Worm (Caenorhabditis elegans) whole organism, early embryonic: ENCODE results near the gene asp-9.

Source experiments
- B0310.2 ChIP-seq: sonication (generic microtip); optimal IDR thresholded peaks from 2 replicates; lab custom pipeline; 2016; ENCODE audit warnings: mild to moderate bottlenecking, missing genetic modification characterization, missing compliant biosample characterization
- F13C5.2 ChIP-seq: sonication (generic microtip); optimal IDR thresholded peaks from 2 replicates; lab custom pipeline; 2017; ENCODE audit warnings: mild to moderate bottlenecking, missing genetic modification characterization, inconsistent platforms, missing compliant biosample characterization
- aly-1 ChIP-seq: sonication (generic microtip); optimal IDR thresholded peaks from 2 replicates; lab custom pipeline; 2016; ENCODE audit warnings: missing genetic modification characterization, missing compliant biosample characterization
- ama-1 ChIP-seq: fragments of 150-350 bp; optimal IDR thresholded peaks from 2 replicates; lab custom pipeline; 2014
- ceh-13 ChIP-seq: fragments of 200-800 bp; sonication (Bioruptor generic); optimal IDR thresholded peaks from 2 replicates; lab custom pipeline; 2018; ENCODE audit warnings: mild to moderate bottlenecking, missing genetic modification characterization, missing compliant biosample characterization
- ceh-36 ChIP-seq: sonication (generic microtip); optimal IDR thresholded peaks from 2 replicates; lab custom pipeline; 2016; ENCODE audit warnings: missing genetic modification characterization, inconsistent platforms, missing compliant biosample characterization
- ets-7 ChIP-seq: sonication (generic microtip); optimal IDR thresholded peaks from 2 replicates; lab custom pipeline; 2016; ENCODE audit warnings: missing genotype, missing genetic modification characterization, missing compliant biosample characterization
- flt-1 ChIP-seq: fragments of 200-800 bp; sonication (Bioruptor generic); IDR thresholded peaks from 2 replicates; pipeline ENCODE4 v1.3.6; 2022; ENCODE audit warnings: missing genetic modification characterization, missing compliant biosample characterization
- hmbx-1 ChIP-seq: sonication (generic microtip); optimal IDR thresholded peaks from 2 replicates; lab custom pipeline; 2016; ENCODE audit warnings: mild to moderate bottlenecking, missing genetic modification characterization, missing compliant biosample characterization
- hmg-4 ChIP-seq: fragments of 200-800 bp; sonication (Bioruptor generic); optimal IDR thresholded peaks from 2 replicates; lab custom pipeline; 2018; ENCODE audit warnings: mild to moderate bottlenecking, missing genetic modification characterization, missing compliant biosample characterization
- hnd-1 ChIP-seq: sonication (generic microtip); optimal IDR thresholded peaks from 2 replicates; lab custom pipeline; 2016; ENCODE audit warnings: missing genetic modification characterization, missing compliant biosample characterization
- pes-1 ChIP-seq: fragments of 200-800 bp; sonication (Bioruptor generic); IDR thresholded peaks from 2 replicates; pipeline ENCODE4 v1.3.6; 2022; ENCODE audit warnings: missing genetic modification reagents, missing genetic modification characterization, missing compliant biosample characterization
- scrt-1 ChIP-seq: fragments of 200-800 bp; sonication (Bioruptor generic); IDR thresholded peaks from 2 replicates; pipeline ENCODE4 v1.3.6; 2022; ENCODE audit warnings: missing genetic modification characterization, missing compliant biosample characterization
- sea-1 ChIP-seq: fragments of 200-800 bp; sonication (Bioruptor generic); conservative IDR thresholded peaks from 2 replicates; pipeline ENCODE4 v1.3.6; 2022; ENCODE audit warnings: missing genetic modification characterization, missing compliant biosample characterization
- tbx-11 ChIP-seq: fragments of 200-800 bp; sonication (Bioruptor generic); IDR thresholded peaks from 2 replicates; pipeline ENCODE4 v1.3.6; 2022; ENCODE audit warnings: missing genetic modification characterization, missing compliant biosample characterization
- tbx-37 ChIP-seq: fragments of 200-800 bp; sonication (Bioruptor generic); conservative IDR thresholded peaks from 2 replicates; pipeline ENCODE4 v1.3.6; 2022; ENCODE audit warnings: missing genetic modification reagents, missing genetic modification characterization, missing compliant biosample characterization
- tra-4 ChIP-seq: sonication (generic microtip); optimal IDR thresholded peaks from 2 replicates; lab custom pipeline; 2017; ENCODE audit warnings: missing genetic modification characterization, missing compliant biosample characterization

The asp-9 gene

DNA sequence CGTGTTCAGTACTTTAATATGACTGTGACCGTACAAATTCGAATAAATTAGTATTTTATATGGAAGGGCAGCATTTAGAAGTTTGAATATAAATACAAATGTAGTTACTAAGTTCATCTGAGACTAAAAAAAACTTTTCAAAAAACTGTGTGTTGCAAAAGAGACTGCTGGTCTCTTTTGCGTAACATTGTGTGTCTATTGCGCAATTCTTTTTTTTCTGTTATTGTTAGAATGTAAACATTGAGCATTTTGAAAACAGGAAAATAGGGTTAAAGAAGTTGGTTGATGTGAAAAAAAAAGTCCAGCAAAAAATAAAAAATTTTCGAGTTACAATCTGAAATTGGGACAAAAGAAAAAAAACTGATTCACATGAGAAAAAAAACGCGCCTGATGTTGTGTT lies 23.6 kb downstream of the asp-9 start:
- TF ChIP-seq hmbx-1 (no peak), scrt-1 (GFP tag; lab: Robert Waterston, UW) (no peak), ceh-36 (tag; lab: Kevin White, UChicago) (no peak), B0310.2 (no peak), ama-1 (no peak), tra-4 (tag; lab: Kevin White, UChicago) (no peak), hmg-4 (GFP tag; lab: Kevin White, UChicago) (no peak), tbx-11 (GFP tag; lab: Robert Waterston, UW) (no peak), pes-1 (GFP tag; lab: Robert Waterston, UW) (no peak), ets-7 (tag; lab: Kevin White, UChicago) (no peak), sea-1 (no peak), tbx-37 (GFP tag; lab: Robert Waterston, UW) (no peak), hnd-1 (tag; lab: Kevin White, UChicago) (no peak), flt-1 (no peak), aly-1 (tag; lab: Kevin White, UChicago) (no peak), ceh-13 (GFP tag; lab: Kevin White, UChicago) (no peak)

DNA sequence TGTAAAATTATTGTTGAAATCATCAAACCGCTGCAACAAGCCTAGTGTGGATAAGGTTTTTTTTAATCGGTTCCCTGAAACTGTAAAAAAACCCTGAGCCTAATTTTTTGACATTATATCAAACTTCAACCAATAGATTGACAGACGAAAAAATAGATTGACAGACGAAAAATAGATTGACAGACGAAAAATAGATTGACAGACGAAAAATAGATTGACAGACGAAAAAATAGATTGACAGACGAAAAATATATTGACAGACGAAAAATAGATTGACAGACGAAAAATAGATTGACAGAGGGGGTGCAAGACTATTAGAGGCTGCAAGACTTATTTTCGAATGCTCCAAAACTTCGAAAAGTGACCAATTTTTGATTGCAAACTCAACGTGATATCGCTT lies 24.3 kb downstream of the asp-9 start:
- TF ChIP-seq flt-1 (peak; percentile 62), tbx-37 (GFP tag; lab: Robert Waterston, UW) (peak; percentile 44; the same call in 1 of the 2 replicates)

DNA sequence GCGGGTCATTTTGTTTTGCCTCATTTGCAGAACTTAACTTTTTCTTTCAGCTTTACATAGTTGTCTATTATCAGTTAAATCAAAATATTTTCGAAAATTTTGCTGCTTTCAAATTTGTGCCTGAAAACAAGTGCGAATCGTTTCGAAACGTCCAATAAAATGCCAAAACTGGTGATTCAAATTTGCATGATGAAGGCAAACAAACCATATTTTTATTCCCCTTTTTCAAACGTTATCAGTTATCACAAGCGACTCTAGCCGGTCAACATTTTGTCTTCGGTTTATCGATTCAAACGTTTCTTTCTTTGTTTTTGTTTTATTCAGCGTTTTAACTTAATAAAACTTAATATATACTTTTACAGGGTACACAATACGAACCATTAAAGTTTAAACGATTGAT lies 24.9 kb downstream of the asp-9 start, which contains the start of the genes ugt-24 and C49A9.6:
ugt-24 (minus strand) TSS at position 147 of the 400 bp plus-strand sequence.
C49A9.6 (plus strand) TSS at position 363 of the 400 bp plus-strand sequence.
- TF ChIP-seq sea-1 (no peak), hmg-4 (GFP tag; lab: Kevin White, UChicago) (no peak), tbx-11 (GFP tag; lab: Robert Waterston, UW) (no peak), scrt-1 (GFP tag; lab: Robert Waterston, UW) (no peak)

DNA sequence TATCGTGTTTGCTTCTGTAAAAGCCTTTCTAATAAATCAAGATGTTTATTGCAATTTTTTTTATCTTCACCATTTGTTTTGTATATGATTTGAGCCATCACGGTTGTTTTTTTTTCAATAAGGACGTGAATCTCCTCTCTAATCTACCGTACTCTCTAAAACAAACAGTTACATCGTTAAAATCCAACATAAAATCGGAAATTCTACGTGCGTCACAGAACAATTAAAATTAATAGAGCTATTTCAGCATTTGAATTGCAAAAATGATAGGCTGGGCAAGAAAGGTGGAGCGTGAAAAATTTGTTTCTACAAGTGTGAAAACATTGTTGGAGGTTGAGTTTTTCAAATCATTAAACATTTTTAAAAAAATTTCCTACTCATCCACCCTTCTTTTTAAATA lies 27.7 kb downstream of the asp-9 start, which contains the start of gene C49A9.5:
C49A9.5 (plus strand) TSS at position 271 of the 400 bp plus-strand sequence.
- TF ChIP-seq tra-4 (tag; lab: Kevin White, UChicago), result no peak
- TF ChIP-seq sea-1, result no peak
- TF ChIP-seq hnd-1 (tag; lab: Kevin White, UChicago), result no peak
- no peak for TF ChIP-seq B0310.2
- TF ChIP-seq flt-1, result no peak
- TF ChIP-seq ceh-36 (tag; lab: Kevin White, UChicago), result no peak
- TF ChIP-seq aly-1 (tag; lab: Kevin White, UChicago), result no peak
- no peak for TF ChIP-seq scrt-1 (GFP tag; lab: Robert Waterston, UW)
- no peak for TF ChIP-seq hmg-4 (GFP tag; lab: Kevin White, UChicago)
- TF ChIP-seq tbx-11 (GFP tag; lab: Robert Waterston, UW), result no peak
- TF ChIP-seq ceh-13 (GFP tag; lab: Kevin White, UChicago), result no peak
- TF ChIP-seq F13C5.2 (tag; lab: Kevin White, UChicago), result no peak
- TF ChIP-seq tbx-37 (GFP tag; lab: Robert Waterston, UW), result no peak
- no peak for TF ChIP-seq hmbx-1
- no peak for TF ChIP-seq pes-1 (GFP tag; lab: Robert Waterston, UW)
- TF ChIP-seq ama-1, result no peak
- TF ChIP-seq ets-7 (tag; lab: Kevin White, UChicago), result no peak

DNA sequence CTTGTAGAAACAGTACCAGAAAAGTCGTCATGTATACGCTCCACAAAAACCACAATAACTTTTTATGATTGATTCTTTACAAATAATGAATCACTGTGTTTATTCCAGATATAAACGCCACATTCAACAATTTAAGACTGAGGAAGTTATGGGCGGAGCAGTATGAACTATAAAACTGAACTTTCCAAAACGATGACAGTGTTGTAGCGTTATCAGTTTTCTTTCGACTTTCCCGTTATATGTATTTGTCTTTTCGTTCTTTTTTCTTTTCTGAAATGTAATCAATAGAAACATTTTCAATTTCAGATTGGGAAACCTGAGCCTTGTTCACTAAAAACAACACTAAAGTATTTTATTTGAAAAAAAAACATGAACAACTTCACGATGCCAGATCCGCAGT lies 31.4 kb downstream of the asp-9 start, which contains the start of gene C49A9.9:
C49A9.9 (plus strand) TSS at position 307 of the 400 bp plus-strand sequence.
- no peak for TF ChIP-seq aly-1 (tag; lab: Kevin White, UChicago)
- TF ChIP-seq ceh-13 (GFP tag; lab: Kevin White, UChicago), result no peak
- no peak for TF ChIP-seq ets-7 (tag; lab: Kevin White, UChicago)
- TF ChIP-seq hmg-4 (GFP tag; lab: Kevin White, UChicago), result no peak
- no peak for TF ChIP-seq pes-1 (GFP tag; lab: Robert Waterston, UW)
- TF ChIP-seq sea-1, result no peak
- TF ChIP-seq hmbx-1, result no peak
- no peak for TF ChIP-seq scrt-1 (GFP tag; lab: Robert Waterston, UW)
- TF ChIP-seq ama-1, result no peak
- no peak for TF ChIP-seq B0310.2

DNA sequence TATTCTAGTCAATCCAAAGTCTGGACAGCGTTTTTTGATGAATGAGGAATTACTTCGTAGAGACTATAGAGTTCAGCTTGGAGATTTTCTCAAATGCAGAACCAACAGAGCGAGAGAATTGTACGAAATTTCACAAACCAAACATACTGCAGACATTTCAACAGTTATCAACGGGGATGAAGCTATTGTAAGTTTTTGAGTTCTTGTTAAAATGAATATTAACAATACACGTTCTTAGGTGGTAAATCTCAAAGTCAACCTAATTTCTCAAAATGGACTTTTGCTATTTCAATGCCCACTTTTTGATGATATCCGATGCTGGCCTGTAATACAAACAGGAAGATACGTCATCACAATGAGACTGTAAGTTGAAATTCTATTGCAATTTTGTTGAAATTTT lies 31.8 kb downstream of the asp-9 start:
- TF ChIP-seq ets-7 (tag; lab: Kevin White, UChicago) (no peak), hmbx-1 (no peak), tbx-11 (GFP tag; lab: Robert Waterston, UW) (no peak), F13C5.2 (tag; lab: Kevin White, UChicago) (no peak), sea-1 (no peak), pes-1 (GFP tag; lab: Robert Waterston, UW) (no peak), tbx-37 (GFP tag; lab: Robert Waterston, UW) (no peak), hmg-4 (GFP tag; lab: Kevin White, UChicago) (no peak), scrt-1 (GFP tag; lab: Robert Waterston, UW) (no peak), aly-1 (tag; lab: Kevin White, UChicago) (no peak), hnd-1 (tag; lab: Kevin White, UChicago) (no peak), tra-4 (tag; lab: Kevin White, UChicago) (no peak), ama-1 (no peak), ceh-36 (tag; lab: Kevin White, UChicago) (no peak), flt-1 (no peak)

DNA sequence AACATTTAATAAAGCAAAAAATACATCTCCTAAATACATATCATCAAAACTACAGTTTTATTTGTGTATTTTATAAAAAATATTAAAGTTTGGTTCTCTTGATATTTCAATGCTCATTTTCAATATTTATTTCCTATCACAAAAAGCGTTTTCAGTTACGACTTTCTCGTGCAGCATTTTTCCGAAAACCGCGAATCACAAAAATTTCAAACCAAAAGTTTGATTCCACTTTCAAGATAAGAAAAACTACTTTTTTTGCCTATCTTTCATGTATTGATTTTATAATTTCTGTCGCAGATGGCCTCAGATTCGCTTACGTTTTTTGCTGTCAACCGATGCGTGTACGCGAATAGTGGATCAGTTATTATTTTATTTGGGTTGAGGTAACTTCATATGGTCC lies 33.7 kb downstream of the asp-9 start, which contains the start of gene C49A9.4:
C49A9.4 (plus strand) TSS at position 265 of the 400 bp plus-strand sequence.
- no peak for TF ChIP-seq tbx-37 (GFP tag; lab: Robert Waterston, UW)
- no peak for TF ChIP-seq F13C5.2 (tag; lab: Kevin White, UChicago)
- no peak for TF ChIP-seq pes-1 (GFP tag; lab: Robert Waterston, UW)
- no peak for TF ChIP-seq B0310.2
- no peak for TF ChIP-seq hnd-1 (tag; lab: Kevin White, UChicago)

DNA sequence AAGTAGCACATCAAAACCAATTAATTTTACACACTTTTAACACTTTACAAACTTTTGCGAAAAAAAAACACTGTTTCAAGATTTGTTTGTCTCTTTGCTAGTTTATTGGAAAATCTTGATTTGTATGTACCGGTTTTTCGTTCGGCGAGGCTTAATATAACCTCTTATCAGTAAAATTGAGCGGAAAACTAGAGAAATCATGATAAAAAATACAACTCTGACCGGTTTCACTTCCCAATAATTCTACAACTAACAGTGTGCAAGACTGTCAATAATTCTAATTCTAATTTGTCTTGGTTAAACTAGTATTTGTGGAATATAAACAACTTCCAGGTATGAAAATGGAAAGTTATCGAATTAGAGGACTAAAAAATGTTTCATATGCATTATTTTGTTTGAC lies 36.2 kb downstream of the asp-9 start, which contains the start of gene C49A9.3:
C49A9.3 (plus strand) TSS at position 212 of the 400 bp plus-strand sequence.
- TF ChIP-seq B0310.2, result no peak
- TF ChIP-seq hmg-4 (GFP tag; lab: Kevin White, UChicago), result no peak
- no peak for TF ChIP-seq scrt-1 (GFP tag; lab: Robert Waterston, UW)
- no peak for TF ChIP-seq ets-7 (tag; lab: Kevin White, UChicago)
- no peak for TF ChIP-seq hnd-1 (tag; lab: Kevin White, UChicago)
- TF ChIP-seq ceh-13 (GFP tag; lab: Kevin White, UChicago), result no peak
- TF ChIP-seq ceh-36 (tag; lab: Kevin White, UChicago), result no peak
- no peak for TF ChIP-seq F13C5.2 (tag; lab: Kevin White, UChicago)
- no peak for TF ChIP-seq aly-1 (tag; lab: Kevin White, UChicago)
- no peak for TF ChIP-seq ama-1
- TF ChIP-seq flt-1, result no peak
